Fruit fly (Drosophila melanogaster): Measurements from ENCODE around the gene CG3793.

Gene CG3793

dm6 chr2L:15761409-15762407 is 2.3 kb upstream of the CG3793 start (continued):
- TF ChIP-seq Eip78C (GFP tag) (peak; percentile 97), ss (GFP tag; optimal IDR thresholded peaks at IDR 0.05) (peak; percentile 27 to 29), Lpt (GFP tag; optimal IDR thresholded peaks at IDR 0.05) (peak; percentile 67), CG3919 (GFP tag; optimal IDR thresholded peaks at IDR 0.05) (peak; percentile 82), topi (GFP tag; optimal IDR thresholded peaks at IDR 0.05) (peak; percentile 88), CG8119 (GFP tag; IDR thresholded peaks at IDR 0.05) (peak; percentile 91), salr (GFP tag; optimal IDR thresholded peaks at IDR 0.05) (no peak), acj6 (GFP tag; optimal IDR thresholded peaks at IDR 0.05) (peak; percentile 88), CG9139 (GFP tag; optimal IDR thresholded peaks at IDR 0.05) (no peak), CG8632 (GFP tag; optimal IDR thresholded peaks at IDR 0.05) (peak; percentile 82), CG15336 (GFP tag; IDR thresholded peaks at IDR 0.05) (peak; percentile 93), pdm3 (GFP tag; optimal IDR thresholded peaks at IDR 0.05) (peak; percentile 83), cyc (GFP tag; optimal IDR thresholded peaks at IDR 0.05) (peak; percentile 86), CG6808 (GFP tag; optimal IDR thresholded peaks at IDR 0.05) (no peak), svp (GFP tag) (peak; percentile 93)

- TF ChIP-seq CG15336 (GFP tag; IDR thresholded peaks at IDR 0.05) (peak; percentile 44; the same call in 1 of the 2 replicates), acj6 (GFP tag; optimal IDR thresholded peaks at IDR 0.05) (no peak), dsx (GFP tag; optimal IDR thresholded peaks at IDR 0.05; ENCODE audit: poor library complexity, severe bottlenecking) (no peak), cyc (GFP tag; optimal IDR thresholded peaks at IDR 0.05) (no peak), CG6854 (GFP tag; optimal IDR thresholded peaks at IDR 0.05) (peak; percentile 64), eg (GFP tag; IDR thresholded peaks at IDR 0.05) (peak; percentile 52; the same call in 2 of the 3 replicates), Lpt (GFP tag; optimal IDR thresholded peaks at IDR 0.05) (peak; percentile 57), CG6163 (GFP tag; IDR thresholded peaks at IDR 0.05) (peak; percentile 70; the same call in 2 of the 3 replicates), CG11294 (GFP tag; IDR thresholded peaks at IDR 0.05) (peak; percentile 13; the same call in 1 of the 2 replicates), svp (GFP tag) (peak; percentile 63), Eip93F (GFP tag; optimal IDR thresholded peaks at IDR 0.05) (peak; percentile 42)
These were observed 1.6 kb upstream of the CG3793 start, which contains the start of gene Gli for dm6 chr2L:15762466-15762865. TSS of gene Gli (minus strand) at chr2L:15762758.

- TF ChIP-seq acj6 (GFP tag; optimal IDR thresholded peaks at IDR 0.05) (no peak), CG31627 (GFP tag; optimal IDR thresholded peaks at IDR 0.05) (no peak), Ets96B (tag; optimal IDR thresholded peaks at IDR 0.05) (no peak), CG32006 (GFP tag; optimal IDR thresholded peaks at IDR 0.05) (no peak), svp (GFP tag) (no peak), cyc (GFP tag; optimal IDR thresholded peaks at IDR 0.05) (no peak), Hr4 (GFP tag; optimal IDR thresholded peaks at IDR 0.05) (no peak)
These were observed 619 bp upstream of the CG3793 start for dm6 chr2L:15763401-15763800.

dm6 chr2L:15768097-15768496 is 4.1 kb downstream of the CG3793 start, which contains the start of gene wek:
TSS of gene wek (minus strand) at chr2L:15768349.
- TF ChIP-seq CG16779 (tag; optimal IDR thresholded peaks at IDR 0.05) (no peak), svp (GFP tag) (no peak), Ets96B (tag; optimal IDR thresholded peaks at IDR 0.05) (no peak), OdsH (GFP tag; optimal IDR thresholded peaks at IDR 0.05) (no peak), CG6854 (GFP tag; optimal IDR thresholded peaks at IDR 0.05) (no peak), CG10631 (GFP tag; optimal IDR thresholded peaks at IDR 0.05) (no peak), CG34406 (GFP tag; optimal IDR thresholded peaks at IDR 0.05) (no peak), CG32006 (GFP tag; optimal IDR thresholded peaks at IDR 0.05) (no peak), Sox14 (GFP tag; optimal IDR thresholded peaks at IDR 0.05) (no peak), CG1621 (tag; optimal IDR thresholded peaks at IDR 0.05) (no peak)

dm6 chr2L:15770978-15771377 is 7.0 kb downstream of the CG3793 start, which contains the start of gene Ku80:
TSS of gene Ku80 (minus strand) at chr2L:15771159.
- TF ChIP-seq CG3032 (tag; optimal IDR thresholded peaks at IDR 0.05) (no peak), CG11294 (GFP tag; IDR thresholded peaks at IDR 0.05) (no peak), Eip93F (GFP tag; optimal IDR thresholded peaks at IDR 0.05) (no peak), Eip75B (GFP tag; optimal IDR thresholded peaks at IDR 0.05) (no peak), CG16779 (tag; optimal IDR thresholded peaks at IDR 0.05) (no peak), Sox15 (GFP tag; optimal IDR thresholded peaks at IDR 0.05) (no peak), CG9139 (GFP tag; optimal IDR thresholded peaks at IDR 0.05) (no peak), Lpt (GFP tag; optimal IDR thresholded peaks at IDR 0.05) (no peak), CG6163 (GFP tag; IDR thresholded peaks at IDR 0.05) (no peak), topi (GFP tag; optimal IDR thresholded peaks at IDR 0.05) (no peak), svp (GFP tag) (no peak), achi (GFP tag; optimal IDR thresholded peaks at IDR 0.05) (no peak)
